Fruit fly (Drosophila melanogaster): ENCODE results near the gene Remo.

DNA sequence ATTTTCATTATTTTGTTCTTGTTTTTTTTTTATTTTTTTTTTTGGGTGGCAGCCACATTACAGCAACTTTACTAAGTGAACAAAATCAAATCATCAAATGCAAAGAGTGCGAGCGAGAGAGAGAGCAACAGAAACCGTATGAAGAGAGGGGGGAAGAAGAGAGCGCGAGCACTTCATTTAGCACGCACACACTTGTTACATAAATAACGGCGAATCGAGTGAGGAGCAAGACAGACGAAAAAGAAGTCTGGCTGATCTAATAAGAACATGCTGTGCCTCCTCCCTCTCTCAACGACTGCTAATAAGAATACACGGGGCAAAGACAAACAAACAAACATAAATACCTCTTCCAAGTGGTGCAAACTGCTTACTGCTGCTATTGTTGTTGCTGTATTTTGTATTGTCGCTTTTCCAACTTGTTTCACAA, 3.3 kb upstream of the Remo start:
- TF ChIP-seq pan (optimal IDR thresholded peaks at IDR 0.05) (no peak), Dll (optimal IDR thresholded peaks at IDR 0.05) (no peak), EcR (GFP tag; optimal IDR thresholded peaks at IDR 0.05) (no peak), psq (optimal IDR thresholded peaks at IDR 0.05) (peak; percentile 10), CG8478 (optimal IDR thresholded peaks at IDR 0.05) (no peak), usp (GFP tag; optimal IDR thresholded peaks at IDR 0.05) (no peak)

All from whole organism.